Worm (Caenorhabditis elegans) whole organism, L2 larva: ENCODE results near the gene mbk-2.

Experiments
- C34F6.9 ChIP-seq: fragments of 150-350 bp; optimal IDR thresholded peaks from 2 replicates; lab custom pipeline; 2014; ENCODE audit warnings: missing biosample characterization, missing genetic modification characterization
- ama-1 ChIP-seq: fragments of 150-350 bp; optimal IDR thresholded peaks from 2 replicates; lab custom pipeline; 2018; ENCODE audit warnings: inconsistent platforms
- egl-27 ChIP-seq: sonication (generic microtip); optimal IDR thresholded peaks from 3 replicates; lab custom pipeline; 2017; ENCODE audit warnings: missing biosample characterization, missing genetic modification reagents, missing genetic modification characterization
- lin-11 ChIP-seq: fragments of 150-350 bp; sonication (generic microtip); optimal IDR thresholded peaks from 2 replicates; lab custom pipeline; 2014; ENCODE audit warnings: missing biosample characterization, missing genetic modification characterization, inconsistent platforms, mixed read lengths
- lin-13 ChIP-seq: fragments of 150-350 bp; optimal IDR thresholded peaks from 2 replicates; lab custom pipeline; 2014; ENCODE audit warnings: missing biosample characterization, missing genetic modification reagents, missing genetic modification characterization
- nhr-12 ChIP-seq: fragments of 150-350 bp; optimal IDR thresholded peaks from 2 replicates; lab custom pipeline; 2014; ENCODE audit warnings: missing biosample characterization, missing genetic modification characterization
- skn-1 ChIP-seq: sonication (generic microtip); optimal IDR thresholded peaks from 2 replicates; lab custom pipeline; 2017; ENCODE audit warnings: missing biosample characterization, missing genetic modification characterization
- snpc-4 ChIP-seq: fragments of 150-350 bp; optimal IDR thresholded peaks from 2 replicates; lab custom pipeline; 2014; ENCODE audit warnings: missing biosample characterization, missing genetic modification characterization
- unc-62 ChIP-seq: fragments of 150-350 bp; optimal IDR thresholded peaks from 2 replicates; lab custom pipeline; 2014; ENCODE audit warnings: missing biosample characterization, missing genetic modification reagents, missing genetic modification characterization
- zag-1 ChIP-seq: fragments of 150-350 bp; optimal IDR thresholded peaks from 2 replicates; lab custom pipeline; 2014; ENCODE audit warnings: missing biosample characterization, missing genetic modification characterization
- ztf-11 ChIP-seq: sonication (generic microtip); optimal IDR thresholded peaks from 2 replicates; lab custom pipeline; 2017; ENCODE audit warnings: missing biosample characterization, missing genetic modification characterization

DNA sequence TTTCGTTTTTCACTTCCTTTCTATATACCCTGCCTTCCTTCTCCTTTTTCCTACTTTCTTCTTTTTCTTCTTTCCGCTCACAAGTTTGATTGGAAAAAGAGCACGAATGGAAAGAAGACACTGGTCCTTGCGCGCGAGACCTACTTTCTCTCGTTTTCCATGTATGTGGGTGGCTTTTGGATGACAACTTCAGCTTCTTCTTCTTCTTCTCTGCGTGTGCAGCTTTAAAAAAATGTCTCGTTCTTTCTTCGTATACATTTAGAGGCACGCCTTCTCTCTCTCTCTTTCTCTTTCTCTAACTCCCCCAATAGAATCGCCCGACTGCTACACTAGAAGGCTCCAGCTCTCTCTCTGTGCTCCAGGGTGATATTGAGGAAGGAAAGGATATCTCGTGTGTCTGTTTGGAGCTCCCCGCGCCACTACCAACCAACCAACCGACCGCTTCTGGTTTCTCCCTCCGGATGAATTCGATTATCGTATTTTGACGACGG is 16.9 kb downstream of the mbk-2 start:
- TF ChIP-seq ama-1 (lab: Kevin White, UChicago) (no peak), zag-1 (tag; lab: Kevin White, UChicago) (peak; percentile 17), ztf-11 (no peak), egl-27 (tag; lab: Kevin White, UChicago) (peak; percentile 4), skn-1 (tag; lab: Kevin White, UChicago) (no peak), unc-62 (GFP tag; lab: Kevin White, UChicago) (no peak), nhr-12 (tag; lab: Kevin White, UChicago) (no peak), lin-13 (GFP tag; lab: Kevin White, UChicago) (peak; percentile 12), C34F6.9 (tag; lab: Kevin White, UChicago) (peak; percentile 58), lin-11 (peak; percentile 2), snpc-4 (tag; lab: Kevin White, UChicago) (no peak)
